Worm (Caenorhabditis elegans) whole organism, L3 larva: ENCODE data around the gene M18.6.

Experiments
- aly-2 ChIP-seq: fragments of 150-350 bp; optimal IDR thresholded peaks from 2 replicates; lab custom pipeline; 2014; ENCODE audit warnings: missing biosample characterization, missing genetic modification characterization
- ceh-28 ChIP-seq: fragments of 150-350 bp; optimal IDR thresholded peaks from 2 replicates; lab custom pipeline; 2014; ENCODE audit warnings: missing biosample characterization, missing genetic modification reagents, missing genetic modification characterization
- elt-2 ChIP-seq: sonication (generic microtip); optimal IDR thresholded peaks from 2 replicates; lab custom pipeline; 2016; ENCODE audit warnings: missing genetic modification reagents, mild to moderate bottlenecking, missing genetic modification characterization, missing compliant biosample characterization
- fkh-10 ChIP-seq: sonication (generic microtip); optimal IDR thresholded peaks from 2 replicates; lab custom pipeline; 2017; ENCODE audit warnings: missing biosample characterization, missing genetic modification reagents, missing genetic modification characterization
- jun-1 ChIP-seq: fragments of 150-350 bp; optimal IDR thresholded peaks from 2 replicates; lab custom pipeline; 2014; ENCODE audit warnings: missing biosample characterization, missing genetic modification reagents, missing genetic modification characterization
- lin-39 ChIP-seq: fragments of 150-350 bp; optimal IDR thresholded peaks from 2 replicates; lab custom pipeline; 2018; ENCODE audit warnings: missing biosample characterization, missing genetic modification reagents, missing genetic modification characterization
- mdl-1 ChIP-seq: fragments of 150-350 bp; optimal IDR thresholded peaks from 2 replicates; lab custom pipeline; 2014; ENCODE audit warnings: missing biosample characterization, missing genetic modification characterization
- nfya-1 ChIP-seq: sonication (generic microtip); optimal IDR thresholded peaks from 2 replicates; lab custom pipeline; 2017; ENCODE audit warnings: missing genetic modification characterization, mild to moderate bottlenecking, missing compliant biosample characterization, antibody characterized with exemption, moderate library complexity; ENCODE audit not compliant: insufficient read depth
- nhr-28 ChIP-seq: fragments of 150-350 bp; optimal IDR thresholded peaks from 2 replicates; lab custom pipeline; 2014; ENCODE audit warnings: missing biosample characterization, missing genetic modification characterization
- sea-2 ChIP-seq: fragments of 150-350 bp; sonication (generic microtip); optimal IDR thresholded peaks from 4 replicates; lab custom pipeline; 2014; ENCODE audit warnings: missing biosample characterization, missing genetic modification reagents, missing genetic modification characterization
- snpc-4 ChIP-seq: fragments of 150-350 bp; optimal IDR thresholded peaks from 2 replicates; lab custom pipeline; 2014; ENCODE audit warnings: missing biosample characterization, missing genetic modification characterization
- unc-39 ChIP-seq: sonication (generic microtip); optimal IDR thresholded peaks from 4 replicates; lab custom pipeline; 2017; ENCODE audit warnings: missing biosample characterization, missing genetic modification characterization
- unc-62 ChIP-seq: fragments of 150-350 bp; sonication (generic microtip); optimal IDR thresholded peaks from 4 replicates; lab custom pipeline; 2014; ENCODE audit warnings: missing biosample characterization, missing genetic modification reagents, missing genetic modification characterization

DNA sequence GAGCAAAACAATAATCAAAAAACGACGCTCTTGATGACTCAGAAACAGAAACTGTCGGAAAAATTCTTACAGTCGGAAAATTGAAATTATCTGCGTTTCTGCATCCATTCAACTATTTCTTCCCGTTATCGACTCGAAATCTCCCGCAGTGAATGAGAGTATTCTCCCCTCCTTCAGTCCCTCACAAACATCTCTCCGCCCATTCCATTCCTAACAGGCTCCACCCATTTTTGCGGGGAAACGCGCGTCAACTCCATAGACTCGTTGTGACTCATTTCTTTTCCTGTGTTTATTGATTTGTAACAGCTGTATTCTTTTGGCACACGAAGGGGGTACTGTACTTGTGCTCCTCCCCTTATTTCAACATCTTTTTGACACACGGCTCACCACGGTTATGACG is 6.7 kb downstream of the M18.6 start:
- TF ChIP-seq aly-2 (tag; lab: Kevin White, UChicago): no peak
- no peak for TF ChIP-seq mdl-1 (tag; lab: Kevin White, UChicago)
- no peak for TF ChIP-seq lin-39 (tag; lab: Kevin White, UChicago)
- TF ChIP-seq ceh-28 (tag; lab: Kevin White, UChicago): no peak
- no peak for TF ChIP-seq unc-62 (GFP tag; lab: Kevin White, UChicago)
- TF ChIP-seq nfya-1 (tag; lab: Kevin White, UChicago): peak; percentile 42
- no peak for TF ChIP-seq fkh-10 (GFP tag; lab: Kevin White, UChicago)
- no peak for TF ChIP-seq nhr-28 (tag; lab: Kevin White, UChicago)
- TF ChIP-seq sea-2: no peak
- no peak for TF ChIP-seq snpc-4 (tag; lab: Kevin White, UChicago)
- no peak for TF ChIP-seq elt-2 (tag; lab: Kevin White, UChicago)
- TF ChIP-seq unc-39 (tag; lab: Kevin White, UChicago): no peak
- TF ChIP-seq jun-1 (tag; lab: Kevin White, UChicago): no peak
